Worm (Caenorhabditis elegans) whole organism, young adult: ENCODE results near the gene lips-17.

ENCODE experiments used
- B0035.1 ChIP-seq: sonication (generic microtip); optimal IDR thresholded peaks from 2 replicates; lab custom pipeline; 2016; ENCODE audit warnings: missing genetic modification characterization, mild to moderate bottlenecking, missing compliant biosample characterization, missing genotype, missing genetic modification reagents
- B0336.3 ChIP-seq: fragments of 200-800 bp; sonication (Bioruptor generic); IDR thresholded peaks from 2 replicates; pipeline ENCODE4 v1.3.6; 2022; ENCODE audit warnings: missing genetic modification characterization, missing compliant biosample characterization
- C17E4.6 ChIP-seq: fragments of 200-800 bp; sonication (Bioruptor generic); IDR thresholded peaks from 2 replicates; pipeline ENCODE4 v1.3.6; 2022; ENCODE audit warnings: missing genetic modification reagents, missing genetic modification characterization, missing compliant biosample characterization
- F23B12.7 ChIP-seq: sonication (generic microtip); optimal IDR thresholded peaks from 2 replicates; lab custom pipeline; 2017; ENCODE audit warnings: missing genetic modification characterization, mild to moderate bottlenecking, missing compliant biosample characterization, antibody characterized with exemption, moderate library complexity; ENCODE audit not compliant: insufficient read depth
- F39B2.1 ChIP-seq: fragments of 200-800 bp; sonication (Bioruptor generic); IDR thresholded peaks from 2 replicates; pipeline ENCODE4 v1.3.6; 2022; ENCODE audit warnings: missing genetic modification reagents, missing genetic modification characterization, missing compliant biosample characterization
- F55B11.4 ChIP-seq: sonication (generic microtip); optimal IDR thresholded peaks from 2 replicates; lab custom pipeline; 2016; ENCODE audit warnings: missing compliant biosample characterization, missing genetic modification characterization, borderline replicate concordance; ENCODE audit not compliant: insufficient read depth
- ZK185.1 ChIP-seq: sonication (generic microtip); optimal IDR thresholded peaks from 2 replicates; lab custom pipeline; 2016; ENCODE audit warnings: mild to moderate bottlenecking, missing genetic modification characterization, missing compliant biosample characterization; ENCODE audit not compliant: poor library complexity, severe bottlenecking
- attf-5 ChIP-seq: fragments of 200-800 bp; sonication (Bioruptor generic); optimal IDR thresholded peaks from 2 replicates; lab custom pipeline; 2018; ENCODE audit warnings: mild to moderate bottlenecking, missing genetic modification characterization, missing compliant biosample characterization
- cebp-1 ChIP-seq, 2 experiments: fragments of 200-800 bp in 1 of 2; sonication (Bioruptor generic) in 1 of 2; sonication (generic microtip) in 1 of 2; IDR thresholded peaks in 1 of 2; optimal IDR thresholded peaks in 1 of 2; 2 replicates each; pipeline versions ENCODE4 v1.3.6 to Lab custom; 2017 to 2022; ENCODE audit warnings: missing compliant biosample characterization in 2 of 2, missing genetic modification characterization in 2 of 2, mild to moderate bottlenecking in 1 of 2, missing genetic modification reagents in 1 of 2, moderate library complexity in 1 of 2
- ceh-100 ChIP-seq: fragments of 200-800 bp; sonication (Bioruptor generic); IDR thresholded peaks from 2 replicates; pipeline ENCODE4 v1.3.6; 2022; ENCODE audit warnings: missing genetic modification reagents, missing genetic modification characterization, missing compliant biosample characterization
- ceh-58 ChIP-seq: fragments of 200-800 bp; sonication (Bioruptor generic); IDR thresholded peaks from 2 replicates; pipeline ENCODE4 v1.3.6; 2022; ENCODE audit warnings: missing genetic modification characterization, missing compliant biosample characterization
- ceh-91 ChIP-seq: fragments of 200-800 bp; sonication (Bioruptor generic); IDR thresholded peaks from 2 replicates; pipeline ENCODE4 v1.3.6; 2022; ENCODE audit warnings: missing genetic modification reagents, missing genetic modification characterization, missing compliant biosample characterization
- dox-1 ChIP-seq: fragments of 200-800 bp; sonication (Bioruptor generic); IDR thresholded peaks from 2 replicates; pipeline ENCODE4 v1.3.6; 2022; ENCODE audit warnings: missing genetic modification reagents, missing genetic modification characterization, missing compliant biosample characterization
- efl-1 ChIP-seq: fragments of 150-350 bp; optimal IDR thresholded peaks from 2 replicates; lab custom pipeline; 2014; ENCODE audit warnings: missing biosample characterization, missing genetic modification reagents, missing genetic modification characterization
- ets-4 ChIP-seq: fragments of 200-800 bp; sonication (Bioruptor generic); optimal IDR thresholded peaks from 2 replicates; lab custom pipeline; 2018; ENCODE audit warnings: mild to moderate bottlenecking, missing genetic modification characterization, missing compliant biosample characterization
- fkh-3 ChIP-seq: sonication (generic microtip); optimal IDR thresholded peaks from 2 replicates; lab custom pipeline; 2016; ENCODE audit warnings: mild to moderate bottlenecking, missing genetic modification characterization, missing compliant biosample characterization
- him-1 ChIP-seq: sonication (generic microtip); optimal IDR thresholded peaks from 2 replicates; lab custom pipeline; 2016; ENCODE audit warnings: missing genotype, missing genetic modification reagents, missing genetic modification characterization, missing compliant biosample characterization
- lag-1 ChIP-seq: fragments of 200-800 bp; sonication (Bioruptor generic); IDR thresholded peaks from 2 replicates; pipeline ENCODE4 v1.3.6; 2022; ENCODE audit warnings: missing genetic modification reagents, missing genetic modification characterization, missing compliant biosample characterization
- lin-26 ChIP-seq: fragments of 200-800 bp; sonication (Bioruptor generic); IDR thresholded peaks from 2 replicates; pipeline ENCODE4 v1.3.6; 2022; ENCODE audit warnings: missing genetic modification reagents, missing genetic modification characterization, missing compliant biosample characterization
- lin-40 ChIP-seq: sonication (generic microtip); optimal IDR thresholded peaks from 2 replicates; lab custom pipeline; 2016; ENCODE audit warnings: missing genetic modification characterization, mild to moderate bottlenecking, missing compliant biosample characterization, missing genotype, missing genetic modification reagents
- madf-8 ChIP-seq: fragments of 200-800 bp; sonication (Bioruptor generic); conservative IDR thresholded peaks from 2 replicates; pipeline ENCODE4 v1.3.6; 2022; ENCODE audit warnings: missing genetic modification reagents, missing genetic modification characterization, missing compliant biosample characterization
- nfya-2 ChIP-seq: fragments of 200-800 bp; sonication (Bioruptor generic); IDR thresholded peaks from 2 replicates; pipeline ENCODE4 v1.3.6; 2022; ENCODE audit warnings: missing genetic modification reagents, missing genetic modification characterization, missing compliant biosample characterization
- nhr-27 ChIP-seq: fragments of 200-800 bp; sonication (Bioruptor generic); optimal IDR thresholded peaks from 2 replicates; lab custom pipeline; 2018; ENCODE audit warnings: mild to moderate bottlenecking, missing genetic modification characterization, moderate library complexity, missing compliant biosample characterization
- nhr-80 ChIP-seq: sonication (generic microtip); optimal IDR thresholded peaks from 2 replicates; lab custom pipeline; 2016; ENCODE audit warnings: missing genetic modification characterization, missing compliant biosample characterization
- nhr-90 ChIP-seq: sonication (generic microtip); optimal IDR thresholded peaks from 2 replicates; lab custom pipeline; 2016; ENCODE audit warnings: missing genotype, mild to moderate bottlenecking, missing genetic modification characterization, missing compliant biosample characterization
- pha-4 ChIP-seq: fragments of 150-350 bp; sonication (generic microtip); optimal IDR thresholded peaks from 2 replicates; lab custom pipeline; 2014; ENCODE audit warnings: missing biosample characterization, missing genetic modification reagents, missing genetic modification characterization
- snpc-3.4 ChIP-seq: sonication (generic microtip); optimal IDR thresholded peaks from 2 replicates; lab custom pipeline; 2017; ENCODE audit warnings: missing genetic modification characterization, mild to moderate bottlenecking, missing compliant biosample characterization, antibody characterized with exemption, moderate library complexity, missing genotype, missing genetic modification reagents
- unc-130 ChIP-seq: sonication (generic microtip); optimal IDR thresholded peaks from 2 replicates; lab custom pipeline; 2016; ENCODE audit warnings: missing genetic modification reagents, missing genetic modification characterization, missing compliant biosample characterization
- xnd-1 ChIP-seq: sonication (generic microtip); optimal IDR thresholded peaks from 2 replicates; lab custom pipeline; 2016; ENCODE audit warnings: missing genotype, missing genetic modification reagents, missing genetic modification characterization, missing compliant biosample characterization
- zfh-2 ChIP-seq: fragments of 200-800 bp; sonication (Bioruptor generic); conservative IDR thresholded peaks from 2 replicates; pipeline ENCODE4 v1.3.6; 2022; ENCODE audit warnings: missing genetic modification reagents, missing genetic modification characterization, missing compliant biosample characterization
- ztf-25 ChIP-seq: fragments of 200-800 bp; sonication (Bioruptor generic); IDR thresholded peaks from 2 replicates; pipeline ENCODE4 v1.3.6; 2022; ENCODE audit warnings: missing genetic modification reagents, missing genetic modification characterization, missing compliant biosample characterization
- ztf-28 ChIP-seq: fragments of 200-800 bp; sonication (Bioruptor generic); IDR thresholded peaks from 2 replicates; pipeline ENCODE4 v1.3.6; 2022; ENCODE audit warnings: missing genetic modification reagents, missing genetic modification characterization, missing compliant biosample characterization
- ztf-3 ChIP-seq: fragments of 200-800 bp; sonication (Bioruptor generic); optimal IDR thresholded peaks from 2 replicates; lab custom pipeline; 2018; ENCODE audit warnings: mild to moderate bottlenecking, missing genetic modification characterization, missing compliant biosample characterization

lips-17 gene

DNA sequence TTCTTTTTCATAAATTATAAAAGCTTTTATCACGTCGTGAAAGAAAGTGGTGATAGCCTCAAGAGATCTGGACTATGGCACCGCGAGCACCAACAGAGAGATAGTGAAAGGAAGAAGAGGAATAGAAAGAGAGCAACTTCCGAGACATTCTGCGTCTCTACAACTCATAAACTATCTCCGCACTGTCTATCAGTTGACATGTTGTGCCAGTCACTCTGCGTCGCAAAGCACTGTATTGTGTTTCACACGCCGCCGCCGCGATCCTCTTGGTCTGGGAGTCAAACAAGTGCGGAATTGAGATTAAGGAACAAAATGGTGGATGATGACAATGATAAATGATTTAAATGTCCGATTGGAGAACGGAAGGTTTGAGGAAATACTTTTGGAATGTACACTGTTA lies 15.4 kb downstream of the lips-17 start (continued):
- no peak for TF ChIP-seq nfya-2
- TF ChIP-seq B0336.3 (GFP tag; lab: Robert Waterston, UW): no peak
- peak; percentile 77 for TF ChIP-seq nhr-80
- TF ChIP-seq snpc-3.4 (tag; lab: Kevin White, UChicago): no peak
- TF ChIP-seq ztf-28 (GFP tag; lab: Robert Waterston, UW): no peak
- no peak for TF ChIP-seq ZK185.1 (tag; lab: Kevin White, UChicago)
- TF ChIP-seq lin-26 (GFP tag; lab: Robert Waterston, UW): no peak
- TF ChIP-seq lin-40 (tag; lab: Kevin White, UChicago): no peak
- TF ChIP-seq ceh-58 (GFP tag; lab: Robert Waterston, UW): no peak
- TF ChIP-seq attf-5: peak; percentile 18
- no peak for TF ChIP-seq nhr-27 (tag; lab: Kevin White, UChicago)
- TF ChIP-seq C17E4.6: no peak
- no peak for TF ChIP-seq nhr-90 (tag; lab: Kevin White, UChicago)
- no peak for TF ChIP-seq ztf-25
- no peak for TF ChIP-seq fkh-3
- no peak for TF ChIP-seq F23B12.7 (tag; lab: Kevin White, UChicago)
- no peak for TF ChIP-seq efl-1 (GFP tag; lab: Kevin White, UChicago)
- TF ChIP-seq lag-1 (GFP tag; lab: Robert Waterston, UW): no peak
- TF ChIP-seq F39B2.1 (GFP tag; lab: Robert Waterston, UW): no peak
- TF ChIP-seq ztf-3 (GFP tag; lab: Kevin White, UChicago): no peak
- TF ChIP-seq madf-8 (GFP tag; lab: Robert Waterston, UW): no peak
- TF ChIP-seq him-1 (tag; lab: Kevin White, UChicago): no peak
- TF ChIP-seq B0035.1: no peak
- TF ChIP-seq, all 124 proteins: peak for 6

DNA sequence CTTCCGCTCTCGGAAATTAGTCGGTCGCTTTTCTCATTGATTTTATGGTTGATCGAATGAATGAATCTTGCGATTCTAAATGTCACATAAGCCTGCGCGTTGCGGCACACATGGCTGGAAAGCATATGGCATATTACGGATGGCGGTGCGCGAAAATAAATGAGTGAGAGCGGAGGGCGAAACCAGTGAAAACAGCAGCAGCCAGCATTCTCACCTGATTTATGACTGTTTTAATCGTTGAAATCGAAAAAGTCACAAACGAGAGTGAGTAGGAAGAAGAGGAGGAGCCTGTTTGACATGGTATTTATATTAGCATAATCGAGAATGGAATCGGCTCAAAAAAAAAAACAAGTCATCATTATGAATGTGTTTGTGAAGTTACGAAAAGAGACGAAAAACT lies 16.2 kb downstream of the lips-17 start:
- TF ChIP-seq dox-1 (GFP tag; lab: Robert Waterston, UW): 0 out of 2 replicates have a peak, but pooled peaks have one; percentile 3
- TF ChIP-seq B0035.1: no peak
- no peak for TF ChIP-seq ceh-100 (GFP tag; lab: Robert Waterston, UW)
- TF ChIP-seq unc-130 (GFP tag; lab: Kevin White, UChicago): no peak
- TF ChIP-seq fkh-3: no peak

- TF ChIP-seq F55B11.4 (tag; lab: Kevin White, UChicago) (no peak), xnd-1 (tag; lab: Kevin White, UChicago) (no peak), zfh-2 (GFP tag; lab: Robert Waterston, UW) (peak; percentile 41; the same call in 1 of the 2 replicates), lin-26 (GFP tag; lab: Robert Waterston, UW) (0 out of 2 replicates have a peak, but pooled peaks have one; percentile 18), pha-4 (tag; lab: Kevin White, UChicago) (no peak), ceh-91 (GFP tag; lab: Robert Waterston, UW) (no peak)
Measured at ce11 chrII:7624995-7625394, 16.9 kb downstream of the lips-17 start.

DNA sequence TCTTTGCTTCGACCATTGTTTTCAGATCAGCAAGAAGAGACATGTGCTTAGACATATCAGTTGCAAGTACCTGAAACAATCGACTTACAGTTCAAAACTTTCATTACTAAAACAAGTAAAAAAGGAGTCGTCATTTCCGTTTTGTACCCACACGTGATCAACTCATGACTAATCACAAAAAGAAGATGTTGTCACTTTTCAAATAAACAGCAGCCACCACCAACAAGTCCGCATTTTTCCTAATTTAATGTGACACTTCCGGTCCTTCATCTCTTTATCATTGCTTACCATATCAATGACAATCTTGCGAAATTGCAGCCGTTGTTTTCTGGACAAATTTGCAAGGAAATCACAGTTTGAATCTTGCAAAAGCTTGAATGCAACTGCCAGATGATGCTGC lies 20.6 kb downstream of the lips-17 start:
- TF ChIP-seq cebp-1 (GFP tag; IDR thresholded peaks at IDR 0.05; lab: Robert Waterston, UW): no peak
- TF ChIP-seq cebp-1 (tag; optimal IDR thresholded peaks at IDR 0.05; lab: Kevin White, UChicago): peak; percentile 46
- no peak for TF ChIP-seq ets-4 (GFP tag; lab: Kevin White, UChicago)
